Worm (Caenorhabditis elegans) whole organism, late embryonic: ENCODE data around the gene C29E4.17.
A peak's percentile ranks its signal among the peaks of the same experiment; 100 is the strongest.

ENCODE experiments used
- C38D4.7 ChIP-seq: fragments of 200-800 bp; sonication (Bioruptor generic); optimal IDR thresholded peaks from 2 replicates; lab custom pipeline; 2018; ENCODE audit warnings: mild to moderate bottlenecking, missing genetic modification characterization, moderate library complexity, missing compliant biosample characterization
- F13H6.1 ChIP-seq: sonication (generic microtip); optimal IDR thresholded peaks from 2 replicates; lab custom pipeline; 2016; ENCODE audit warnings: missing genetic modification characterization, missing compliant biosample characterization
- K02D7.2 ChIP-seq: sonication (generic microtip); optimal IDR thresholded peaks from 2 replicates; lab custom pipeline; 2017; ENCODE audit warnings: mild to moderate bottlenecking, missing genetic modification characterization, missing compliant biosample characterization
- T23F11.4 ChIP-seq: fragments of 200-800 bp; sonication (Bioruptor generic); optimal IDR thresholded peaks from 2 replicates; lab custom pipeline; 2018; ENCODE audit warnings: mild to moderate bottlenecking, missing genetic modification characterization, missing compliant biosample characterization
- ceh-14 ChIP-seq: sonication (generic microtip); optimal IDR thresholded peaks from 2 replicates; lab custom pipeline; 2016; ENCODE audit warnings: missing genotype, missing genetic modification characterization, missing compliant biosample characterization
- ceh-18 ChIP-seq: sonication (generic microtip); optimal IDR thresholded peaks from 2 replicates; lab custom pipeline; 2016; ENCODE audit warnings: missing genetic modification characterization, missing compliant biosample characterization
- ceh-19 ChIP-seq: fragments of 200-800 bp; sonication (Bioruptor generic); optimal IDR thresholded peaks from 2 replicates; lab custom pipeline; 2018; ENCODE audit warnings: mild to moderate bottlenecking, missing genetic modification characterization, missing compliant biosample characterization
- ceh-2 ChIP-seq: sonication (generic microtip); optimal IDR thresholded peaks from 2 replicates; lab custom pipeline; 2016; ENCODE audit warnings: missing genotype, missing genetic modification characterization, missing compliant biosample characterization
- ceh-22 ChIP-seq: sonication (generic microtip); optimal IDR thresholded peaks from 2 replicates; lab custom pipeline; 2017; ENCODE audit warnings: missing biosample characterization, missing genetic modification characterization
- ceh-30 ChIP-seq: fragments of 150-350 bp; optimal IDR thresholded peaks from 2 replicates; lab custom pipeline; 2014; ENCODE audit warnings: missing biosample characterization, missing genetic modification characterization
- ceh-31 ChIP-seq: sonication (generic microtip); optimal IDR thresholded peaks from 2 replicates; lab custom pipeline; 2016; ENCODE audit warnings: missing genetic modification characterization, missing compliant biosample characterization
- ceh-34 ChIP-seq: sonication (generic microtip); optimal IDR thresholded peaks from 2 replicates; lab custom pipeline; 2016; ENCODE audit warnings: mild to moderate bottlenecking, missing genetic modification characterization, missing compliant biosample characterization
- ceh-45 ChIP-seq: fragments of 200-800 bp; sonication (Bioruptor generic); IDR thresholded peaks from 2 replicates; pipeline ENCODE4 v1.3.6; 2022; ENCODE audit warnings: missing genetic modification reagents, missing genetic modification characterization, missing compliant biosample characterization
- ceh-6 ChIP-seq: fragments of 200-800 bp; sonication (Bioruptor generic); optimal IDR thresholded peaks from 2 replicates; lab custom pipeline; 2018; ENCODE audit warnings: mild to moderate bottlenecking, missing genetic modification characterization, missing compliant biosample characterization
- ceh-9 ChIP-seq: sonication (generic microtip); optimal IDR thresholded peaks from 2 replicates; lab custom pipeline; 2016; ENCODE audit warnings: mild to moderate bottlenecking, missing genetic modification characterization, inconsistent platforms, missing compliant biosample characterization
- che-1 ChIP-seq: sonication (generic microtip); optimal IDR thresholded peaks from 2 replicates; lab custom pipeline; 2016; ENCODE audit warnings: mild to moderate bottlenecking, missing genetic modification characterization, missing compliant biosample characterization
- elt-4 ChIP-seq: sonication (generic microtip); optimal IDR thresholded peaks from 2 replicates; lab custom pipeline; 2016; ENCODE audit warnings: missing genetic modification characterization, missing compliant biosample characterization
- eyg-1 ChIP-seq: sonication (generic microtip); optimal IDR thresholded peaks from 2 replicates; lab custom pipeline; 2016; ENCODE audit warnings: missing genotype, missing genetic modification characterization, missing compliant biosample characterization
- fkh-10 ChIP-seq: fragments of 150-350 bp; optimal IDR thresholded peaks from 2 replicates; lab custom pipeline; 2014; ENCODE audit warnings: missing biosample characterization, missing genetic modification reagents, missing genetic modification characterization
- fkh-6 ChIP-seq: sonication (generic microtip); optimal IDR thresholded peaks from 2 replicates; lab custom pipeline; 2016; ENCODE audit warnings: missing genetic modification characterization, missing compliant biosample characterization
- gmeb-2 ChIP-seq: sonication (generic microtip); optimal IDR thresholded peaks from 2 replicates; lab custom pipeline; 2016; ENCODE audit warnings: missing genetic modification characterization, inconsistent platforms, missing compliant biosample characterization
- hlh-13 ChIP-seq: fragments of 200-800 bp; sonication (Bioruptor generic); optimal IDR thresholded peaks from 2 replicates; lab custom pipeline; 2018; ENCODE audit warnings: mild to moderate bottlenecking, missing genetic modification characterization, missing compliant biosample characterization
- hlh-15 ChIP-seq: sonication (generic microtip); optimal IDR thresholded peaks from 2 replicates; lab custom pipeline; 2016; ENCODE audit warnings: missing genetic modification characterization, missing compliant biosample characterization
- hlh-30 ChIP-seq: sonication (generic microtip); optimal IDR thresholded peaks from 2 replicates; lab custom pipeline; 2017; ENCODE audit warnings: antibody characterized with exemption, missing genetic modification characterization, missing compliant biosample characterization; ENCODE audit not compliant: insufficient read depth
- lin-11 ChIP-seq: fragments of 200-800 bp; sonication (Bioruptor generic); optimal IDR thresholded peaks from 2 replicates; lab custom pipeline; 2018; ENCODE audit warnings: mild to moderate bottlenecking, missing genetic modification characterization, missing compliant biosample characterization
- madf-2 ChIP-seq: sonication (generic microtip); optimal IDR thresholded peaks from 2 replicates; lab custom pipeline; 2017; ENCODE audit warnings: missing genetic modification characterization, missing compliant biosample characterization
- mec-3 ChIP-seq: sonication (generic microtip); optimal IDR thresholded peaks from 2 replicates; lab custom pipeline; 2016; ENCODE audit warnings: borderline replicate concordance, missing genetic modification characterization, missing compliant biosample characterization
- nfya-1 ChIP-seq: sonication (generic microtip); optimal IDR thresholded peaks from 2 replicates; lab custom pipeline; 2017; ENCODE audit warnings: missing genetic modification characterization, mild to moderate bottlenecking, missing compliant biosample characterization, antibody characterized with exemption, moderate library complexity
- nhr-11 ChIP-seq: fragments of 150-350 bp; optimal IDR thresholded peaks from 2 replicates; lab custom pipeline; 2014; ENCODE audit warnings: missing biosample characterization, missing genetic modification characterization
- nhr-232 ChIP-seq: sonication (generic microtip); optimal IDR thresholded peaks from 2 replicates; lab custom pipeline; 2016; ENCODE audit warnings: missing genetic modification characterization, missing compliant biosample characterization
- npax-4 ChIP-seq: sonication (generic microtip); optimal IDR thresholded peaks from 2 replicates; lab custom pipeline; 2016; ENCODE audit warnings: missing genetic modification characterization, missing compliant biosample characterization
- odd-2 ChIP-seq: sonication (generic microtip); optimal IDR thresholded peaks from 2 replicates; lab custom pipeline; 2017; ENCODE audit warnings: antibody characterized with exemption, mild to moderate bottlenecking, missing genetic modification characterization, missing compliant biosample characterization
- pag-3 ChIP-seq: sonication (generic microtip); optimal IDR thresholded peaks from 2 replicates; lab custom pipeline; 2016; ENCODE audit warnings: missing compliant biosample characterization, missing genetic modification characterization, borderline replicate concordance
- pat-9 ChIP-seq: fragments of 200-800 bp; sonication (Bioruptor generic); optimal IDR thresholded peaks from 2 replicates; lab custom pipeline; 2018; ENCODE audit warnings: mild to moderate bottlenecking, missing genetic modification characterization, moderate library complexity, missing compliant biosample characterization
- pha-2 ChIP-seq: sonication (generic microtip); optimal IDR thresholded peaks from 2 replicates; lab custom pipeline; 2017; ENCODE audit warnings: mild to moderate bottlenecking, missing genetic modification characterization, missing compliant biosample characterization
- pha-4 ChIP-seq: fragments of 150-350 bp; optimal IDR thresholded peaks from 2 replicates; lab custom pipeline; 2018; ENCODE audit warnings: missing biosample characterization, missing genetic modification reagents, missing genetic modification characterization
- pqm-1 ChIP-seq: sonication (generic microtip); optimal IDR thresholded peaks from 2 replicates; lab custom pipeline; 2016; ENCODE audit warnings: missing genetic modification characterization, missing compliant biosample characterization
- pros-1 ChIP-seq: fragments of 150-350 bp; optimal IDR thresholded peaks from 2 replicates; lab custom pipeline; 2014; ENCODE audit warnings: missing biosample characterization, missing genetic modification reagents, missing genetic modification characterization
- rnt-1 ChIP-seq: sonication (generic microtip); optimal IDR thresholded peaks from 2 replicates; lab custom pipeline; 2016; ENCODE audit warnings: missing genetic modification characterization, missing compliant biosample characterization
- sox-2 ChIP-seq: fragments of 200-800 bp; sonication (Bioruptor generic); IDR thresholded peaks from 2 replicates; pipeline ENCODE4 v1.3.6; 2022; ENCODE audit warnings: missing genetic modification reagents, missing genetic modification characterization, missing compliant biosample characterization
- tbx-7 ChIP-seq: sonication (generic microtip); optimal IDR thresholded peaks from 2 replicates; lab custom pipeline; 2016; ENCODE audit warnings: missing genotype, missing genetic modification characterization, missing compliant biosample characterization
- ttx-3 ChIP-seq: sonication (generic microtip); optimal IDR thresholded peaks from 2 replicates; lab custom pipeline; 2016; ENCODE audit warnings: missing genetic modification reagents, missing genetic modification characterization, missing compliant biosample characterization
- unc-42 ChIP-seq: sonication (generic microtip); optimal IDR thresholded peaks from 2 replicates; lab custom pipeline; 2016; ENCODE audit warnings: missing genotype, missing genetic modification characterization, missing compliant biosample characterization
- unc-55 ChIP-seq: sonication (generic microtip); optimal IDR thresholded peaks from 2 replicates; lab custom pipeline; 2017; ENCODE audit warnings: missing biosample characterization, missing genetic modification reagents, missing genetic modification characterization
- unc-86 ChIP-seq: sonication (generic microtip); optimal IDR thresholded peaks from 2 replicates; lab custom pipeline; 2016; ENCODE audit warnings: missing genetic modification characterization, missing compliant biosample characterization
- zip-5 ChIP-seq: sonication (generic microtip); optimal IDR thresholded peaks from 2 replicates; lab custom pipeline; 2016; ENCODE audit warnings: missing genetic modification characterization, missing compliant biosample characterization

The C29E4.17 gene

ce11 chrIII:7884863-7885262 is 37.4 kb upstream of the C29E4.17 start, which contains the start of gene ZK688.11:
Gene ZK688.11, minus strand, starts transcription at chrIII:7884963.
- no peak for TF ChIP-seq npax-4 (tag; lab: Kevin White, UChicago)
- no peak for TF ChIP-seq ceh-30 (tag; lab: Kevin White, UChicago)
- TF ChIP-seq ceh-18 (tag; lab: Kevin White, UChicago): no peak
- TF ChIP-seq ceh-9: no peak
- TF ChIP-seq ceh-31 (tag; lab: Kevin White, UChicago): no peak
- no peak for TF ChIP-seq ceh-14
- no peak for TF ChIP-seq unc-55 (GFP tag; lab: Kevin White, UChicago)
- TF ChIP-seq elt-4 (tag; lab: Kevin White, UChicago): no peak
- no peak for TF ChIP-seq gmeb-2 (tag; lab: Kevin White, UChicago)
- no peak for TF ChIP-seq hlh-13 (GFP tag; lab: Kevin White, UChicago)
- no peak for TF ChIP-seq tbx-7
- TF ChIP-seq, all 69 proteins: peak for 0

ce11 chrIII:7889036-7889435 is 33.3 kb upstream of the C29E4.17 start:
- no peak for TF ChIP-seq K02D7.2 (tag; lab: Kevin White, UChicago)

ce11 chrIII:7891573-7892306 is 30.6 kb upstream of the C29E4.17 start, which contains the start of the genes ZK688.5 and fahd-1:
Gene ZK688.5, minus strand, starts transcription at chrIII:7891623.
Gene fahd-1, plus strand, starts transcription at chrIII:7892256.
- TF ChIP-seq unc-42 (no peak), hlh-13 (GFP tag; lab: Kevin White, UChicago) (no peak), pha-4 (no peak), nhr-232 (tag; lab: Kevin White, UChicago) (no peak), tbx-7 (no peak), sox-2 (no peak), ceh-19 (GFP tag; lab: Kevin White, UChicago) (no peak), ceh-34 (tag; lab: Kevin White, UChicago) (peak; percentile 80), K02D7.2 (tag; lab: Kevin White, UChicago) (no peak), unc-86 (no peak), ceh-9 (no peak), hlh-30 (tag; lab: Kevin White, UChicago) (peak; percentile 61), T23F11.4 (GFP tag; lab: Kevin White, UChicago) (no peak), ceh-2 (tag; lab: Kevin White, UChicago) (peak; percentile 31), gmeb-2 (tag; lab: Kevin White, UChicago) (no peak), pha-2 (tag; lab: Kevin White, UChicago) (no peak), lin-11 (tag; lab: Kevin White, UChicago) (no peak), ceh-14 (peak; percentile 36), hlh-15 (tag; lab: Kevin White, UChicago) (no peak), fkh-6 (no peak), ceh-6 (GFP tag; lab: Kevin White, UChicago) (no peak), rnt-1 (tag; lab: Kevin White, UChicago) (peak; percentile 61), nfya-1 (tag; lab: Kevin White, UChicago) (peak; percentile 91), mec-3 (tag; lab: Kevin White, UChicago) (no peak), eyg-1 (tag; lab: Kevin White, UChicago) (no peak), pros-1 (tag; lab: Kevin White, UChicago) (no peak), npax-4 (tag; lab: Kevin White, UChicago) (no peak), che-1 (tag; lab: Kevin White, UChicago) (no peak), nhr-11 (tag; lab: Kevin White, UChicago) (no peak), ceh-22 (no peak), madf-2 (tag; lab: Kevin White, UChicago) (no peak), pqm-1 (tag; lab: Kevin White, UChicago) (no peak), ttx-3 (no peak), pag-3 (no peak), pat-9 (tag; lab: Kevin White, UChicago) (no peak), zip-5 (tag; lab: Kevin White, UChicago) (no peak), odd-2 (tag; lab: Kevin White, UChicago) (no peak), elt-4 (tag; lab: Kevin White, UChicago) (no peak), F13H6.1 (tag; lab: Kevin White, UChicago) (peak; percentile 19), C38D4.7 (GFP tag; lab: Kevin White, UChicago) (no peak), fkh-10 (GFP tag; lab: Kevin White, UChicago) (no peak), ceh-18 (tag; lab: Kevin White, UChicago) (peak; percentile 79), ceh-45 (GFP tag; lab: Robert Waterston, UW) (no peak)
